Worm (Caenorhabditis elegans): Measurements from ENCODE around the gene sma-1.

The sma-1 gene

DNA sequence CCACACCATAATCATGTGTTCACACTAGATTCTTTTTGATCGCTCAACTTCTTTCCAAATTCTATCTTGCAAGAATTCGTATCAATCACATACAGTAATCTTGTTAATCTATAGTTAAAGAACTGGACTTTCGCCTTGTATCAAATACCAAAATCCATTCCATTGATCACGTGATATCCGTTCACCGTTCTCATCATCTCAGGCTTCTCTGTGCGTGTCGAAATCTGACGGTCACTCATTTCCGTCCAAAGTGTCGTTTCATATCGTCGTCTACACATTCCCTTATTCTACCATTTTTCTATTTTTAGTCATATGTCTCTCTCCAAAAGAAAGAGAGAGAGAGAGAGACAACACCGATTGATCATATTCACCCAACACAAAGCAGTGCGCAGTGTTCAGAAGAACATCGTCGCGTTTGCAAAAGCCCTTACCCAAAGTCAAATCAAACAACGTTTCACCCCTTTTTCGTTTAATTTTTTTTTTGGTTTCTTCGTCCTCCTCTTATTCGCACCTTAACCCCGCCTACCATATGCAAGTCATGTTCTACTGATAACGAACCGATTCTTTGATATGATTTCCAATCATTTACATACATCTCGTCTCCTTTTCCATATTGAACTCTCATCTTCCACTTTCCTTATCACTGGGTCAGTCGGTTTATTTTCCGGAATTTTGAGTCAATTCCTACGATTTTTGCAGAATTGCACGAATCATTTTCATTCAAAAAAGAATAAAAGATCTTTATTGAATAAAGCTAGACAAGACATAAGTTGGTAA, 40.0 kb upstream of the sma-1 start:
- TF ChIP-seq sem-2 (GFP tag; optimal IDR thresholded peaks at IDR 0.05), result no peak
- no peak for TF ChIP-seq flh-1 (GFP tag; optimal IDR thresholded peaks at IDR 0.05)
- TF ChIP-seq ceh-39 (tag; optimal IDR thresholded peaks at IDR 0.05), result no peak
- no peak for TF ChIP-seq ztf-11 (tag; optimal IDR thresholded peaks at IDR 0.05)
- no peak for TF ChIP-seq lin-13 (tag; optimal IDR thresholded peaks at IDR 0.05)
- TF ChIP-seq nhr-76 (tag; optimal IDR thresholded peaks at IDR 0.05), result no peak
- no peak for TF ChIP-seq tbx-8 (GFP tag; optimal IDR thresholded peaks at IDR 0.05)
- TF ChIP-seq blmp-1 (tag; optimal IDR thresholded peaks at IDR 0.05), result no peak
- no peak for TF ChIP-seq hlh-1 (tag; optimal IDR thresholded peaks at IDR 0.05)
- no peak for TF ChIP-seq nhr-2 (tag; optimal IDR thresholded peaks at IDR 0.05)
- no peak for TF ChIP-seq elt-1 (tag; optimal IDR thresholded peaks at IDR 0.05; ENCODE audit: borderline replicate concordance, insufficient read depth)
- TF ChIP-seq unc-120 (tag; optimal IDR thresholded peaks at IDR 0.05; ENCODE audit: poor library complexity, severe bottlenecking), result no peak
- TF ChIP-seq ham-2 (GFP tag; optimal IDR thresholded peaks at IDR 0.05), result no peak
- no peak for TF ChIP-seq nhr-12 (tag; optimal IDR thresholded peaks at IDR 0.05)
- TF ChIP-seq lsy-2 (tag; optimal IDR thresholded peaks at IDR 0.05), result no peak
- no peak for TF ChIP-seq zip-8 (tag; optimal IDR thresholded peaks at IDR 0.05)
- no peak for TF ChIP-seq ces-1 (GFP tag; optimal IDR thresholded peaks at IDR 0.05)
- no peak for TF ChIP-seq mep-1 (tag; optimal IDR thresholded peaks at IDR 0.05)

DNA sequence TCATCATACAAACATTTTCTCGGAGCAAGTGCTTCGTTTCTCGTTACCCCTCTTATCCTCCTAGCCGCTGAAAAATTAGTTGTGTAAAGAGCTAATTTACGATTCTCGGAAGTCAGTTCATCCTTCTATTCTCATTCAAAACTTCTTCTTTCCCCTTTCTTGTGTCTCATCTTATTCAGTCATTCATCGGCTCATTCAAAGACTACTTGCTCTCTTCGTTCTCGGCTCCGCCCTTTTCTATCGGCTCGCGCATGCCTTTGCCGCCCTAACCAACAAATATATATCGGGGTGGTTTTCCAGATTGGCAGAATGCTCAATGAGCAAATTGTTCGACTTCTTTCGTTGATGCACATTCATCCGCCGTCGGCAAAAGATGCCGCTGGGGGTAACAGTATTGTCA, 38.9 kb upstream of the sma-1 start, which contains the start of gene R13H4.5:
Gene R13H4.5 (plus strand): TSS at position 301 of the 400 bp plus-strand sequence.
- no peak for TF ChIP-seq nhr-28 (tag; optimal IDR thresholded peaks at IDR 0.05)
- no peak for TF ChIP-seq drap-1 (GFP tag; optimal IDR thresholded peaks at IDR 0.05)
- no peak for TF ChIP-seq lin-13 (tag; optimal IDR thresholded peaks at IDR 0.05)
- TF ChIP-seq ham-2 (GFP tag; optimal IDR thresholded peaks at IDR 0.05), result no peak
- no peak for TF ChIP-seq nhr-76 (tag; optimal IDR thresholded peaks at IDR 0.05)
- no peak for TF ChIP-seq snpc-4 (tag; optimal IDR thresholded peaks at IDR 0.05)
- TF ChIP-seq mab-5 (tag; optimal IDR thresholded peaks at IDR 0.05), result no peak

DNA sequence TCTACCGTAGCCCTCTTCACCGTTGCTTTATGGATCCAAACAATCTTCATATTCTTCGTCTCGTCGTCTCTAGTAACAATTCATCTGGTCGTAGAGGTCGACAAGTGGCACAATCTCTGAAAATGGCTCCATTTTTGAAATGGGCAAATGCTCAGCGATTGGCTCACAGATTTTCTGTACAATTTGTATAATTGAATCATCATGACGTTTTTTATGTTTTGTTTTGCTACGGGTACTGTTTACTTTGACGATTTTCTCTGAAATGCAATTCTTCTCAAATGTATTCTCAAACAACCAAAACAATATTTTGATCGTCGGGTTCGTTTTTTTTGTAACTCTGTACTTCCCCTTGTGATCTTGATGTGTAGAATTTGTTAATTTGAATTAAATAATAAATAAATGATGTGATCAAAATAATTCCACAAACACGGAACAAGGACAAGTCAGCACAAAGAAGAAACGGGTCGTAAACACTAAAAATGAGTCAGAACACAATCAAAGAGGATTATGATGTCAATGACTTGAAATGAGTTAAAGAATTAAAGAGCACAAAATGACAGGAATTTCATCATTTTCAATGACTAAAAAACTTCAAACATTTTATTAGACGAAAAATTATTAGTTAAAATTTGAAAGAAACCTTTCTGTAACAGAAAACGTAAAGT, 37.2 kb upstream of the sma-1 start:
- TF ChIP-seq flh-1 (GFP tag; optimal IDR thresholded peaks at IDR 0.05), result no peak
- no peak for TF ChIP-seq ceh-39 (tag; optimal IDR thresholded peaks at IDR 0.05)
- no peak for TF ChIP-seq elt-3 (tag; optimal IDR thresholded peaks at IDR 0.05)
- no peak for TF ChIP-seq lin-32 (GFP tag; optimal IDR thresholded peaks at IDR 0.05)
- no peak for TF ChIP-seq bed-3 (GFP tag; optimal IDR thresholded peaks at IDR 0.05)
- TF ChIP-seq nhr-28 (tag; optimal IDR thresholded peaks at IDR 0.05), result no peak
- TF ChIP-seq ceh-43 (GFP tag; optimal IDR thresholded peaks at IDR 0.05), result no peak

DNA sequence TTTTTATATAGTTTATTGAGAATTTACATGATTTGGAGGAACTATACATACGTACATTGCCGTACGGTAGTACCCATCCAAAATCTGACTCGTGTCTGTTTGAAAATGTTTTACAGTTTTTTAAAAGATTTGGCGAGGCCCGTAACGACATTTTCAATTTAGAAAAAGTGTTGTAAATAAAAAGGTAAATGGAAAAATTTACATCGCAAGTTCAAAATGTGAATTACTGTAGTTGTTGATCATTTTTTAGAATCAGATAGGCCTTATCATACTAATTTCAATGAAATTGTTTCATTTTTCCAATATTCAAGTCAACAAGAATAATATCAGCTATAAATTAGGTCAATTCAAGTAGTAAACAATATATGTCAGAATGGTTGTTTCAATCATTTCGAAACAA, 36.4 kb upstream of the sma-1 start, which contains the start of gene R13H4.6:
Gene R13H4.6 (plus strand): TSS at position 301 of the 400 bp plus-strand sequence.
- TF ChIP-seq tbx-8 (GFP tag; optimal IDR thresholded peaks at IDR 0.05) (no peak), ham-2 (GFP tag; optimal IDR thresholded peaks at IDR 0.05) (no peak), sptf-1 (tag; optimal IDR thresholded peaks at IDR 0.05) (no peak), drap-1 (GFP tag; optimal IDR thresholded peaks at IDR 0.05) (no peak), mls-2 (tag; optimal IDR thresholded peaks at IDR 0.05) (no peak), unc-62 (GFP tag; optimal IDR thresholded peaks at IDR 0.05) (no peak), nhr-2 (tag; optimal IDR thresholded peaks at IDR 0.05) (no peak)

DNA sequence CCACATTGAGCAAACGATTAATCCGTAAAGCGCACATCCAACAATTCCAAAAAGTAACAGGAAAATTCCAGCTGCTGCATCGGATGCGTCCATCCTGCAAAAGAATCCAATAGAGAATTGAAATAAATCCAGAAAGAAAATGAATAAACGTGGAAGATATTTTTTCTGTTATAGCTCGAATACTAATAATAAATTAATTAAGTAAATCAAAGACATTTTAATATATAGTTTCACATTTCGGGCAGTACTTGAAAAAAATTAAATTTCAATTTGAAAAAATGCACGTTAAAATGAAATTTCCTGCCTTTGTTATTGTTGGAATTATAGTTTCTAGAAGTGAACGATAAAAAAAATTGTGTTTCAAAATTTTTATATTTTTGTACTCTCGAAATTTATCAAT, 31.1 kb upstream of the sma-1 start, which contains the start of gene R13H4.7:
Gene R13H4.7 (minus strand): TSS at position 101 of the 400 bp plus-strand sequence.
- TF ChIP-seq tbx-8 (GFP tag; optimal IDR thresholded peaks at IDR 0.05) (no peak), pha-4 (tag; optimal IDR thresholded peaks at IDR 0.05) (no peak)
